Fruit fly (Drosophila melanogaster): ENCODE data around the gene msd5.
A peak's percentile ranks its signal among the peaks of the same experiment; 100 is the strongest.

Gene msd5

DNA sequence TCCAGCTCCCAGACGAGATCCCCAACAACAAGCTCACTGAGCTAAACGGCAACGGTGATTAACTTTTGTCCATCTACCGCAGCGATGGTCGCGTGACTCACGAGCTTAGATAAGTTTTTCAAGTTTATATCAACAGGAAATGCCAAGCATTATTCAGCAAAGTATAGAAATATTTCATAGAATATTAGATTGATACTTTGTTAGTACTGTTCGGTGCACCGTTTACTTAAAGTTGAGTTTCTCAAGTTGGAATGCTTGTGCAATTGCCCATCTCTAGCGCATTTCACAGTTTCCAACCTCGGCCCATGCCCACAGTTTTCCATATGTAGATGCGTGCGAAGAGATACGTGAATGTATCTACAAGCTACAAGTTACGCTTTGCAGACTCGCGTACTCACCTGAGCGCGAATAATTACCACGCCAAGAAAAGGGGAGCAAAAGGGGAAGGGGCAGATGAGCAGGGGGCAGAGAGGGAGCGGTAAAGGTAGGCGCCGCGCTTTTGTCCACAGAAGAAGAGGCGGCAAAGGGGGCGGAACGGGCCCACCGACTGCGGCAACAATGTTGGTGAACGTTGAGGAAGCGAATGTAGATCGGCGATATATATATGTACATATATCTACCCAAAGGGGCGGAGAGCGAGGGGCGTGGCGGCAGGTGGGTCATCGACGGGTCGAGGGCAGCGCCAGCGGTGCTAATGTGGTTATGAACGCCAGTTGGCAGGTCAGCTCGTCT is 43.2 kb upstream of the msd5 start (continued):
- TF ChIP-seq ssp (GFP tag; IDR thresholded peaks at IDR 0.05) (peak; percentile 43; the same call in 1 of the 2 replicates), Ptx1 (GFP tag; IDR thresholded peaks at IDR 0.05) (peak; percentile 70), Usf (GFP tag; optimal IDR thresholded peaks at IDR 0.05) (no peak), gem (tag; optimal IDR thresholded peaks at IDR 0.05) (peak; percentile 65), fu2 (GFP tag; optimal IDR thresholded peaks at IDR 0.05) (no peak), Nf-YC (tag; optimal IDR thresholded peaks at IDR 0.05) (no peak), CG4424 (GFP tag; optimal IDR thresholded peaks at IDR 0.05) (peak; percentile 31), schlank (tag; optimal IDR thresholded peaks at IDR 0.05) (no peak), ash1 (GFP tag; optimal IDR thresholded peaks at IDR 0.05) (no peak), H15 (GFP tag; IDR thresholded peaks at IDR 0.05) (peak; percentile 51; the same call in 1 of the 3 replicates), CG8359 (GFP tag; optimal IDR thresholded peaks at IDR 0.05; ENCODE audit: borderline replicate concordance) (no peak), Bgb (GFP tag; IDR thresholded peaks at IDR 0.05; ENCODE audit: partially characterized antibody) (0 out of 2 replicates have a peak, but pooled peaks have one; percentile 27), tna (GFP tag; IDR thresholded peaks at IDR 0.05; ENCODE audit: partially characterized antibody) (peak; percentile 43; the same call in 1 of the 2 replicates), CG1024 (GFP tag; IDR thresholded peaks at IDR 0.05) (no peak), Gsc (GFP tag; IDR thresholded peaks at IDR 0.05) (no peak), Lhr (GFP tag; optimal IDR thresholded peaks at IDR 0.05) (no peak), ERR (GFP tag; optimal IDR thresholded peaks at IDR 0.05) (no peak), CG13424 (tag; optimal IDR thresholded peaks at IDR 0.05) (peak; percentile 51), knrl (GFP tag; IDR thresholded peaks at IDR 0.05; ENCODE audit: partially characterized antibody) (peak; percentile 64; the same call in 2 of the 3 replicates), CG5245 (GFP tag; optimal IDR thresholded peaks at IDR 0.05) (no peak), CG10654 (GFP tag; optimal IDR thresholded peaks at IDR 0.05) (peak; percentile 6), dati (GFP tag; IDR thresholded peaks at IDR 0.05) (no peak), H2.0 (GFP tag; IDR thresholded peaks at IDR 0.05) (peak; percentile 28; the same call in 1 of the 2 replicates), Camta (GFP tag; optimal IDR thresholded peaks at IDR 0.05) (peak; percentile 46), crp (GFP tag; optimal IDR thresholded peaks at IDR 0.05) (no peak), CG4730 (GFP tag; IDR thresholded peaks at IDR 0.05) (0 out of 2 replicates have a peak, but pooled peaks have one; percentile 5), da (GFP tag; optimal IDR thresholded peaks at IDR 0.05) (no peak), sisA (GFP tag; IDR thresholded peaks at IDR 0.05) (peak; percentile 66), gro (GFP tag; optimal IDR thresholded peaks at IDR 0.05) (no peak), Nf-YA (GFP tag; IDR thresholded peaks at IDR 0.05) (no peak), danr (GFP tag; IDR thresholded peaks at IDR 0.05) (no peak), CG6254 (GFP tag; optimal IDR thresholded peaks at IDR 0.05) (peak; percentile 22), HLH54F (GFP tag; optimal IDR thresholded peaks at IDR 0.05) (no peak), Dfd (GFP tag; optimal IDR thresholded peaks at IDR 0.05) (no peak), B-H1 (GFP tag; IDR thresholded peaks at IDR 0.05) (peak; percentile 26; the same call in 2 of the 3 replicates), oc (tag; optimal IDR thresholded peaks at IDR 0.05) (peak; percentile 70), Dek (tag; optimal IDR thresholded peaks at IDR 0.05) (no peak), E2f1 (GFP tag; IDR thresholded peaks at IDR 0.05) (peak; percentile 69), Elba2 (GFP tag; optimal IDR thresholded peaks at IDR 0.05) (no peak), CG1603 (tag; optimal IDR thresholded peaks at IDR 0.05) (peak; percentile 68), corto (GFP tag; optimal IDR thresholded peaks at IDR 0.05) (no peak), jumu (GFP tag; optimal IDR thresholded peaks at IDR 0.05) (no peak), CG17186 (GFP tag; optimal IDR thresholded peaks at IDR 0.05) (no peak), CTCF (GFP tag; optimal IDR thresholded peaks at IDR 0.05) (no peak), CG32532 (GFP tag; IDR thresholded peaks at IDR 0.05) (peak; percentile 20; the same call in 1 of the 2 replicates), Ets97D (GFP tag; optimal IDR thresholded peaks at IDR 0.05) (no peak), CG3281 (GFP tag; optimal IDR thresholded peaks at IDR 0.05) (no peak), CG11723 (GFP tag; optimal IDR thresholded peaks at IDR 0.05) (no peak), CG14710 (tag; optimal IDR thresholded peaks at IDR 0.05) (peak; percentile 2), CG30403 (GFP tag; optimal IDR thresholded peaks at IDR 0.05) (peak; percentile 61)

All from whole organism, embryonic.